Fruit fly (Drosophila melanogaster): ENCODE measurements around the gene sif.
A peak's percentile ranks its signal among the peaks of the same experiment; 100 is the strongest.

Gene sif

DNA sequence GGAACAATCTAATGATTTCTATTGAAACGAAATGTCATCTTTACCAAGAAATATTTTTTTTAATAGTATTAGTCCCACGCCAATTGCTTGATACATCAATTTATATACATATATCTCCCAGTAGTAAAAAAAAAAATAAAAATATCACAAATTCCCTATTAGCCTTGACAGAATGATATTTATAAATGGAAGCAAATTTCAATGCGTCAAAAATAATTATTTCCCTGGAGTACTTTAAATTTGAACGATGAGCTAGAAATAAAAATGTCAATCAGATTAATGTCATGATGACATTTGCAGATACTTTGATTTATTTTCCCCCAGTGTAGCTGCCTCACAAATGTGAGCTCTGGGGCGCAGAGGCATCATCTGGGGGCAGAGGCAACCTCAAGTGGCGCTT is 55.3 kb downstream of the sif start, which contains the start of gene CG44521:
TSS of gene CG44521 (plus strand) at position 301 of the 400 bp plus-strand sequence.
- TF ChIP-seq CG17806 (tag; optimal IDR thresholded peaks at IDR 0.05) (no peak), CG8159 (tag; optimal IDR thresholded peaks at IDR 0.05) (no peak), rn (GFP tag; IDR thresholded peaks at IDR 0.05) (no peak), EcR (GFP tag; optimal IDR thresholded peaks at IDR 0.05) (no peak), CG10348 (GFP tag; IDR thresholded peaks at IDR 0.05) (no peak), Pif1B (GFP tag; optimal IDR thresholded peaks at IDR 0.05) (no peak), CG12605 (GFP tag; IDR thresholded peaks at IDR 0.05) (no peak), CG34367 (tag; optimal IDR thresholded peaks at IDR 0.05) (no peak), Ets98B (GFP tag; IDR thresholded peaks at IDR 0.05) (no peak), gl (tag; optimal IDR thresholded peaks at IDR 0.05) (no peak), CG32121 (GFP tag; IDR thresholded peaks at IDR 0.05) (no peak), CG15710 (tag; optimal IDR thresholded peaks at IDR 0.05) (no peak), CG14655 (GFP tag; optimal IDR thresholded peaks at IDR 0.05) (no peak), CG9948 (tag; optimal IDR thresholded peaks at IDR 0.05) (no peak)

DNA sequence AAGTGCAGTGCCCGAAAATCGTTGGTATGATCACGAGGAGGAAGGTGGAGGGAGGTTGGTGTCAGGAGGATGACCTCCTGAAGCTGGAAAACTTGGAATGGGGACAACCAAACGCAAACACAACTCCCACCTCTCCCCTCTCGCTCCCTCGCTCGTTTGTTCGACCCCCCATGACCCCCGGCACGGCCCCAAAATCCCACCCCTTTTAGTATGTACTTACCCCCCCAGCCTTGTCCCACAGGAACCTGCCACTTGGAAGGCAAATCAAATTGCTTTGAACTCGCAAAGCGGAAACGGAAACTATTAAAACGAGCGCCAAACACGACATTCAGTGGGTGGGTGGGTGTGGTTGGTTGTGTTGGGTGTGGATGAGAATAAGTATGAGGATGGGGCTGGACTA is 73.9 kb downstream of the sif start:
- no peak for TF ChIP-seq Ets98B (GFP tag; IDR thresholded peaks at IDR 0.05)
- no peak for TF ChIP-seq CG34367 (tag; optimal IDR thresholded peaks at IDR 0.05)
- TF ChIP-seq CG9948 (tag; optimal IDR thresholded peaks at IDR 0.05): no peak
- TF ChIP-seq CG13204 (GFP tag; optimal IDR thresholded peaks at IDR 0.05): no peak
- no peak for TF ChIP-seq EcR (GFP tag; optimal IDR thresholded peaks at IDR 0.05)
- TF ChIP-seq fd96Ca (GFP tag; IDR thresholded peaks at IDR 0.05): no peak
- TF ChIP-seq CG8159 (tag; optimal IDR thresholded peaks at IDR 0.05): no peak
- no peak for TF ChIP-seq CG15710 (tag; optimal IDR thresholded peaks at IDR 0.05)
- no peak for TF ChIP-seq Pif1B (GFP tag; optimal IDR thresholded peaks at IDR 0.05)
- TF ChIP-seq rn (GFP tag; IDR thresholded peaks at IDR 0.05): no peak
- TF ChIP-seq CG12605 (GFP tag; IDR thresholded peaks at IDR 0.05): no peak
- no peak for TF ChIP-seq gl (tag; optimal IDR thresholded peaks at IDR 0.05)
- TF ChIP-seq D1 (tag; optimal IDR thresholded peaks at IDR 0.05): no peak
- TF ChIP-seq CG10348 (GFP tag; IDR thresholded peaks at IDR 0.05): no peak
- no peak for TF ChIP-seq CG32121 (GFP tag; IDR thresholded peaks at IDR 0.05)
- TF ChIP-seq Snoo (tag; optimal IDR thresholded peaks at IDR 0.05): no peak
- TF ChIP-seq CG4496 (GFP tag; IDR thresholded peaks at IDR 0.05): no peak
- TF ChIP-seq CG14655 (GFP tag; optimal IDR thresholded peaks at IDR 0.05): no peak
- no peak for TF ChIP-seq CG17806 (tag; optimal IDR thresholded peaks at IDR 0.05)

DNA sequence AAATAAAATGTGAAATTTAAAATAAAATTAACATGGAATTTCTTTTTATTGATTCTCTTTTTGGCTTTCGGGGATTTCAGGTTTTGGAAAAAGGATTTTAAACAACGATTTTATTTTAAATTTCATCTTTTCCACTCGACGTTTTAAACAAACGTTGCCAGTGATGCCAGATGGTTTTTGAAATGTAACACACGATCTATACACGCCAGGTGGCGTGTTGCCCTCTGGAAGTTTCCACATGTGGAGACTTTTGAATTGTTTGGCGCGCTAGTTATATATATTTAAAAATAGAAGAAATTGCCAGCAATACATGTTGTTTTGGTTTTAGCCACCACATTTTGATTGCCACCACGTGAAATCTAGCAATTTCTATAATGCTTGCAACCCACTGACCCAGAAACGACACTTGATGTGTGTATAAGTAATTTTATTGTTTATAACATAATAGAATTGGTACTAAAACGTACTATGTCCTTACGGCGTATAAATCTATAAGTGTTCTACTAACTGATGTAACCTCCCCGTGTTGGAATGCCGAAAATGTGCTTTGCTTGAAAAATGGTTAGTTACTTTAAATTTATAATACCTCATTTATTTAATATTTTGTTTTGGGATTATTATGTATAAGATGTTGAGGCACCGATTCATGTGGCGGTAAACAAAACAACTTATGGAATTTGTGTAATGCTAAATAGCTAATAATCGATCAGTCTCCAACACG is 92.1 kb downstream of the sif start:
- TF ChIP-seq fd96Ca (GFP tag; IDR thresholded peaks at IDR 0.05) (no peak), CG4496 (GFP tag; IDR thresholded peaks at IDR 0.05) (0 out of 3 replicates have a peak, but pooled peaks have one; percentile 38), Ets98B (GFP tag; IDR thresholded peaks at IDR 0.05) (no peak), CG17806 (tag; optimal IDR thresholded peaks at IDR 0.05) (no peak)

DNA sequence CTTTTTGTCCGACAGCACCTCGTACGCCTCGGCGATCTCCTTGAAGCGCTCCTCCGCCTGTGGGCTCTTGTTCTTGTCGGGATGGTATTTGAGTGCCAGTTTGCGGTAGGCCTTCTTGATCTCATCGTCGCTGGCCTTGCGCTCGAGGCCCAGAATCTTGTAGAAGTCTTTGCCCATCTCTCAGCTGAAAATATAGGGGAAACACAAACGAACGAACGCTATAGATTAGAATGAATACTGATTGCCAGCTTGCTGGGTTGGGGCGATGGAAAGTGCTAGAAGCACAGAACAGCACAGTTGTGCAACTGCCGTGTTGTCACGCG is 93.7 kb downstream of the sif start:
- no peak for TF ChIP-seq CG17806 (tag; optimal IDR thresholded peaks at IDR 0.05)
- no peak for TF ChIP-seq Ets98B (GFP tag; IDR thresholded peaks at IDR 0.05)
- no peak for TF ChIP-seq CG12605 (GFP tag; IDR thresholded peaks at IDR 0.05)
- no peak for TF ChIP-seq CG32121 (GFP tag; IDR thresholded peaks at IDR 0.05)
- no peak for TF ChIP-seq Pif1B (GFP tag; optimal IDR thresholded peaks at IDR 0.05)
- TF ChIP-seq CG8301 (tag; optimal IDR thresholded peaks at IDR 0.05): no peak
- no peak for TF ChIP-seq CG15710 (tag; optimal IDR thresholded peaks at IDR 0.05)
- no peak for TF ChIP-seq CG14655 (GFP tag; optimal IDR thresholded peaks at IDR 0.05)
- TF ChIP-seq Pif1A (GFP tag; optimal IDR thresholded peaks at IDR 0.05): no peak
- no peak for TF ChIP-seq CG9948 (tag; optimal IDR thresholded peaks at IDR 0.05)
- no peak for TF ChIP-seq CG34367 (tag; optimal IDR thresholded peaks at IDR 0.05)
- TF ChIP-seq D1 (tag; optimal IDR thresholded peaks at IDR 0.05): no peak
- no peak for TF ChIP-seq Snoo (tag; optimal IDR thresholded peaks at IDR 0.05)
- TF ChIP-seq fd96Ca (GFP tag; IDR thresholded peaks at IDR 0.05): no peak
- TF ChIP-seq EcR (GFP tag; optimal IDR thresholded peaks at IDR 0.05): no peak
- TF ChIP-seq CG13204 (GFP tag; optimal IDR thresholded peaks at IDR 0.05): no peak

DNA sequence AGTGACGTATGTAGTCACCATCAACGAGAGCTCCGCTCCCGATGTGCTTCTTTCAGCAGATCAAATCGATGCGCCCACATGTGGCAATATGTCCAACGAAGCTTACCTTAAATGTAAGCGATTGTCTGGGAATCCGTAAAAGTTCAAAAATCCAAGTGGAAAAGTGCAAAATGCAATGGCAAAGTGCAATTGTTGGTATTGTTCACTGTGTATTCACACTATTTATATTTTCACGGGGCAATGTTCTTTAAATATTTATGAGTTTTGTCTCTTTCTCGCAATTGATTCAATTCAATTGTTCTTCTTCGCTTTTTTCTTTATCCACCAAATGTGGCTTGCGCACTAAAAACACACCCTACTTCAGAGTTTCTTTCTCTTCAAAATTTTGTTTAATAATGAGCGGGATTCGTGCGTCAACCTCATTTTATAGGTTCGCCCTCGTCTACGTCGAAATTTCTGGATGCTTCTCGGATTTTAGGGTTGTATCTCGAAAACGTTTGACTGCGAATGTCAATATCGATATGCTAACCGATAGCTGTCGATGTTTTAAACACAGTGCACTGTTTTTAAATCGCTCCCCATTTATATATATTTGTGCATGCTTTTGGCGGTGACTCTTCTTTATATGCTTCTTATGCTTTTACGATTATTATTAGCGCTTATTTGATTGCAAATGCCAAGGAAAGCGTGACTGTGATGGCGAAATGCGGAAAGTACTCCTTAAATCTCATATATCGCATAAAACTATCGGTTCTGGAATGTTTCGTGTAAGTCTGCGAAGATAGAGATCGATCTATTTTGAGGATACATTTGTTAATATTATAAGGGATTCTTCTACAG is 94.2 kb downstream of the sif start, which contains the start of gene DnaJ-1:
TSS of gene DnaJ-1 (minus strand) at position 450 of the 840 bp plus-strand sequence.
- TF ChIP-seq gl (tag; optimal IDR thresholded peaks at IDR 0.05) (peak; percentile 5), CG8301 (tag; optimal IDR thresholded peaks at IDR 0.05) (no peak), Pif1B (GFP tag; optimal IDR thresholded peaks at IDR 0.05) (peak; percentile 14), Snoo (tag; optimal IDR thresholded peaks at IDR 0.05) (peak; percentile 40), Pif1A (GFP tag; optimal IDR thresholded peaks at IDR 0.05) (no peak), CG10348 (GFP tag; IDR thresholded peaks at IDR 0.05) (no peak), CG8159 (tag; optimal IDR thresholded peaks at IDR 0.05) (peak; percentile 35), EcR (GFP tag; optimal IDR thresholded peaks at IDR 0.05) (peak; percentile 83), CG34367 (tag; optimal IDR thresholded peaks at IDR 0.05) (peak; percentile 10), Ets98B (GFP tag; IDR thresholded peaks at IDR 0.05) (peak; percentile 64; the same call in 1 of the 2 replicates), CG12605 (GFP tag; IDR thresholded peaks at IDR 0.05) (0 out of 2 replicates have a peak, but pooled peaks have one; percentile 12), CG13204 (GFP tag; optimal IDR thresholded peaks at IDR 0.05) (peak; percentile 68), CG4496 (GFP tag; IDR thresholded peaks at IDR 0.05) (0 out of 3 replicates have a peak, but pooled peaks have one; percentile 20)

All from whole organism, pupa.